Worm (Caenorhabditis elegans): Measurements from ENCODE around the gene twk-18.

The twk-18 gene

ce11 chrX:8939389-8939788, 48.5 kb upstream of the twk-18 start (continued):
- TF ChIP-seq B0035.1 (tag; optimal IDR thresholded peaks at IDR 0.05) (peak; percentile 18), T26A5.8 (tag; optimal IDR thresholded peaks at IDR 0.05) (no peak), F52B5.7 (tag; optimal IDR thresholded peaks at IDR 0.05) (no peak)

DNA sequence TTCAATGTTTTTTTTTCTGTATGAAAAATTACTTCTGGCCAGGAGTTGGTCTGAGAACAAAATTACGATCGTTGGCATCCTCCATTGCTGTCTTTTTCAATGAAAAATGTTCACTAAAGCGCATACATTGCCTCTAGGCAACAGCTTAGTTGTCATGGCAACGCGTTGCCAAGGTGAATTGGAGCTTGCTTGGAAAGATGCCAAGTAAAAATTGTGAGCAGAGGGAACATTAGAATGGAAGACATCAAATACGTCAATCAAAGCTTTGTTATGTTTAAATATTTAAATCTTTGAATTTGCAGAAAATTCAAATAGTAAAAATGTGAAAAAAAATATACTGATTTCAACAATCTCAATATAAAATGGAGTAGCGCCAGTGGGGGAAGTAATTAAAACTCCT, 47.9 kb upstream of the twk-18 start, which contains the start of gene dylt-2:
dylt-2 (minus strand) TSS at position 101 of the 400 bp plus-strand sequence.
- TF ChIP-seq T26A5.8 (tag; optimal IDR thresholded peaks at IDR 0.05), result no peak
- TF ChIP-seq zfh-2 (GFP tag; conservative IDR thresholded peaks at IDR 0.05), result no peak
- TF ChIP-seq die-1 (tag; optimal IDR thresholded peaks at IDR 0.05), result no peak
- TF ChIP-seq sptf-2 (GFP tag; optimal IDR thresholded peaks at IDR 0.05), result no peak
- TF ChIP-seq zim-3 (tag; optimal IDR thresholded peaks at IDR 0.05), result no peak
- TF ChIP-seq dox-1 (GFP tag; IDR thresholded peaks at IDR 0.05), result no peak
- TF ChIP-seq lag-1 (GFP tag; IDR thresholded peaks at IDR 0.05), result no peak
- TF ChIP-seq Y67H2A.10 (GFP tag; conservative IDR thresholded peaks at IDR 0.05), result no peak
- no peak for TF ChIP-seq nfya-2 (GFP tag; IDR thresholded peaks at IDR 0.05)
- no peak for TF ChIP-seq hlh-12 (tag; optimal IDR thresholded peaks at IDR 0.05)
- TF ChIP-seq madf-3 (GFP tag; IDR thresholded peaks at IDR 0.05), result no peak
- TF ChIP-seq madf-8 (GFP tag; conservative IDR thresholded peaks at IDR 0.05), result no peak
- no peak for TF ChIP-seq hlh-26 (GFP tag; conservative IDR thresholded peaks at IDR 0.05)

ce11 chrX:8944078-8944477, 43.9 kb upstream of the twk-18 start:
- no peak for TF ChIP-seq sptf-2 (GFP tag; optimal IDR thresholded peaks at IDR 0.05)
- peak; percentile 93 for TF ChIP-seq tbp1 (GFP tag; optimal IDR thresholded peaks at IDR 0.05)
- TF ChIP-seq ztf-25 (GFP tag; IDR thresholded peaks at IDR 0.05), result no peak
- TF ChIP-seq rpc-1 (optimal IDR thresholded peaks at IDR 0.05), result peak; percentile 62
- TF ChIP-seq rpc-1 (tag; optimal IDR thresholded peaks at IDR 0.05), result peak; percentile 78
- TF ChIP-seq fkh-3 (tag; optimal IDR thresholded peaks at IDR 0.05), result no peak
- peak; percentile 34 for TF ChIP-seq snpc-3.4 (tag; optimal IDR thresholded peaks at IDR 0.05)
- TF ChIP-seq tlf-1 (GFP tag; optimal IDR thresholded peaks at IDR 0.05), result no peak
- no peak for TF ChIP-seq dpff-1 (tag; optimal IDR thresholded peaks at IDR 0.05)
- TF ChIP-seq T26A5.8 (tag; optimal IDR thresholded peaks at IDR 0.05), result no peak
- peak; percentile 68 for TF ChIP-seq die-1 (tag; optimal IDR thresholded peaks at IDR 0.05)
- TF ChIP-seq ztf-6 (GFP tag; IDR thresholded peaks at IDR 0.05), result no peak
- TF ChIP-seq nfyb-1 (GFP tag; IDR thresholded peaks at IDR 0.05), result no peak; the same call in 1 of the 2 replicates
- TF ChIP-seq let-607 (tag; optimal IDR thresholded peaks at IDR 0.05), result no peak
- no peak for TF ChIP-seq sea-2 (GFP tag; IDR thresholded peaks at IDR 0.05)
- TF ChIP-seq attf-5 (GFP tag; optimal IDR thresholded peaks at IDR 0.05), result peak; percentile 18
- no peak for TF ChIP-seq zfh-2 (GFP tag; conservative IDR thresholded peaks at IDR 0.05)
- TF ChIP-seq ztf-28 (GFP tag; IDR thresholded peaks at IDR 0.05), result no peak
- TF ChIP-seq Y56A3A.18 (GFP tag; IDR thresholded peaks at IDR 0.05), result no peak
- no peak for TF ChIP-seq mes-4 (tag; optimal IDR thresholded peaks at IDR 0.05)
- no peak for TF ChIP-seq aptf-3 (GFP tag; IDR thresholded peaks at IDR 0.05)
- no peak for TF ChIP-seq cebp-1 (GFP tag; IDR thresholded peaks at IDR 0.05)
- peak; percentile 23 for TF ChIP-seq cebp-1 (tag; optimal IDR thresholded peaks at IDR 0.05)
- no peak for TF ChIP-seq madf-6 (GFP tag; IDR thresholded peaks at IDR 0.05)
- no peak for TF ChIP-seq madf-10 (tag; optimal IDR thresholded peaks at IDR 0.05)
- peak; percentile 13 for TF ChIP-seq nhr-90 (tag; optimal IDR thresholded peaks at IDR 0.05)
- 0 out of 2 replicates have a peak, but pooled peaks have one; percentile 31 for TF ChIP-seq ekl-4 (GFP tag; IDR thresholded peaks at IDR 0.05)
- TF ChIP-seq ceh-58 (GFP tag; IDR thresholded peaks at IDR 0.05), result no peak
- TF ChIP-seq lin-35 (GFP tag; optimal IDR thresholded peaks at IDR 0.05), result no peak
- TF ChIP-seq Y53G8AR.9 (GFP tag; conservative IDR thresholded peaks at IDR 0.05), result no peak
- TF ChIP-seq repo-1 (tag; optimal IDR thresholded peaks at IDR 0.05), result no peak
- peak; percentile 19; the same call in 1 of the 2 replicates for TF ChIP-seq ceh-40 (GFP tag; IDR thresholded peaks at IDR 0.05)
- TF ChIP-seq dox-1 (GFP tag; IDR thresholded peaks at IDR 0.05), result peak; percentile 58
- no peak for TF ChIP-seq athp-1 (tag; optimal IDR thresholded peaks at IDR 0.05)
- TF ChIP-seq B0261.1 (tag; optimal IDR thresholded peaks at IDR 0.05), result peak; percentile 77
- no peak for TF ChIP-seq aptf-2 (GFP tag; conservative IDR thresholded peaks at IDR 0.05)

All from whole organism, young adult.